Fruit fly (Drosophila melanogaster): ENCODE results near the gene CG14515.

- TF ChIP-seq CTCF (optimal IDR thresholded peaks at IDR 0.05) (peak in 1 of 2 experiments; percentile 48), CG8478 (optimal IDR thresholded peaks at IDR 0.05) (no peak)
These were observed 31.5 kb downstream of the CG14515 start, which contains the start of gene Usp1 for dm6 chr3R:29228745-29229448.
